Worm (Caenorhabditis elegans) whole organism, L3 larva: ENCODE data around the gene tbx-38.

Experiments used
- sea-2 ChIP-seq: fragments of 150-350 bp; sonication (generic microtip); optimal IDR thresholded peaks from 4 replicates; lab custom pipeline; 2014; ENCODE audit warnings: missing biosample characterization, missing genetic modification reagents, missing genetic modification characterization
- snpc-4 ChIP-seq: fragments of 150-350 bp; optimal IDR thresholded peaks from 2 replicates; lab custom pipeline; 2014; ENCODE audit warnings: missing biosample characterization, missing genetic modification characterization

DNA sequence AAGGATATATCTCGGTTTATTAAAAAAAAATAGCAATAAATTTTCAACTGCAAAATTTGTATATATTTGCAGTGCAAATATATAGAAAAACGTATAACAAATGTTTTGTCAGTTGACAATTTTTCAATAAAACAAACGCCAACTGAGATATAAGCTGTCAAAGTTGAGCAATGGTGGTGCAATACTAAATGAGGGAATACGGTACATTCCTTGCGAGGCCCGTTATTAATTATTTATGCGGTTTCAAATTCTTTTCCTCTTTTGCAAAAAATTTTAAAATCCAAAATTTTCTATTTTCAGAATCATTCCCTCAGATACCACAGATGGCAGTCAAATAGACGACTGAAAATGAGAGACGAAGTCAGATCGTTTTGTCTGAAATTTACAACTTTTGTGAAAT lies 9.6 kb upstream of the tbx-38 start, which contains the start of gene twk-39:
- no peak for TF ChIP-seq snpc-4
- TF ChIP-seq sea-2 (GFP tag; lab: Kevin White, UChicago) = no peak
